Worm (Caenorhabditis elegans): ENCODE data around the gene clec-195.
A peak's percentile ranks its signal among the peaks of the same experiment; 100 is the strongest.

clec-195 gene

ce11 chrIV:17045691-17046090 is at the start of gene clec-195:
Gene clec-195 (minus strand): TSS chrIV:17045791.
- TF ChIP-seq alr-1 (tag; optimal IDR thresholded peaks at IDR 0.05), result no peak
- no peak for TF ChIP-seq ztf-11 (tag; optimal IDR thresholded peaks at IDR 0.05)
- no peak for TF ChIP-seq ama-1 (optimal IDR thresholded peaks at IDR 0.05)
- no peak for TF ChIP-seq skn-1 (tag; optimal IDR thresholded peaks at IDR 0.05)

- TF ChIP-seq sem-4 (tag; optimal IDR thresholded peaks at IDR 0.05) (no peak), C34F6.9 (tag; optimal IDR thresholded peaks at IDR 0.05) (no peak), fos-1 (tag; optimal IDR thresholded peaks at IDR 0.05) (peak; percentile 14), lsy-2 (tag; optimal IDR thresholded peaks at IDR 0.05) (no peak), elt-1 (tag; optimal IDR thresholded peaks at IDR 0.05) (no peak), aly-2 (tag; optimal IDR thresholded peaks at IDR 0.05) (no peak)
Observed at ce11 chrIV:17093701-17094100, 48.1 kb upstream of the clec-195 start, which contains the start of gene Y116A8C.29. Gene Y116A8C.29 (plus strand): TSS chrIV:17094028.

- no peak for TF ChIP-seq ZK546.5 (tag; optimal IDR thresholded peaks at IDR 0.05)
- TF ChIP-seq mab-5 (tag; optimal IDR thresholded peaks at IDR 0.05), result no peak
- TF ChIP-seq ama-1 (optimal IDR thresholded peaks at IDR 0.05), result peak; percentile 52
- TF ChIP-seq C34F6.9 (tag; optimal IDR thresholded peaks at IDR 0.05), result no peak
Observed at ce11 chrIV:17088849-17089248, 43.3 kb upstream of the clec-195 start, which contains the start of gene Y116A8C.43. Gene Y116A8C.43 (plus strand): TSS chrIV:17088851.

DNA sequence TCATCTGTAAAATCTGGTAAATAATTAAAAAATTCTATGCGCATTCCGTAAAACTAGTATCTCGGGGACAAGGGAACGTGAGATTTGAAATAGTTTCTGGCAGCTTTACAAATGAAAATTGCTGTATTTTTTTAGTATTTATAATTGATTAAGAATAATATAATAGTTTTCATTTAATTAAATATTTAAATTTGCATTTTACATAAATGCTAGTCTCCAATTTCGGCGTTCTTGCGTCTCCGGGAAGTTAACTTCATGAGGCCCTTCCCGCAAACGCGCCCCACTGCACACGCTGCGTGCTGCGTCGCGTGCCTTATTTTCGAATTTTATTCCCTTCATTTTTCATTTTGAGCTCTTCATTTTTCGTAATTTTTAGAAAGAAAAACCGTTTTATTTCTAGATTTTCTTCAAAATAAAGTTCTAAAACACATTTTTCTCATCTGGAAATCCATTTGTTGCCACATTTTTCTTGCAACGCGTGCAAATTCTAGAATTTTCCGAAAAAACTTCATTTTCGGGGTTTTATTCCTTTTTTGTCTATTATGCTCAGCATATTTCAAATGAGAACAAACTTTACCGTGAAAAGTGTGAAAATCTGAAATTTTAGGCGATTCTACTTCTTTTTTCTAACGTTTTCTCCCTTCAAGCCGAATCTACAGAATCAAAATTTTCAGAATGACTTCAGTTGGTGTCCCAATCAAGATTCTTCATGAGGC is 42.0 kb upstream of the clec-195 start, which contains the start of the genes snx-13 and snr-1:
Gene snx-13 (minus strand): TSS at position 55 of the 716 bp plus-strand sequence.
Gene snr-1 (plus strand): TSS at position 666 of the 716 bp plus-strand sequence.
- peak; percentile 80 for TF ChIP-seq C34F6.9 (tag; optimal IDR thresholded peaks at IDR 0.05)
- no peak for TF ChIP-seq lin-39 (tag; optimal IDR thresholded peaks at IDR 0.05)
- no peak for TF ChIP-seq ama-1 (optimal IDR thresholded peaks at IDR 0.05)
- TF ChIP-seq mdl-1 (tag; optimal IDR thresholded peaks at IDR 0.05), result peak in 1 of 2 experiments; percentile 61
- TF ChIP-seq ceh-16 (tag; optimal IDR thresholded peaks at IDR 0.05), result no peak
- peak; percentile 87 for TF ChIP-seq lin-13 (GFP tag; optimal IDR thresholded peaks at IDR 0.05)
- peak; percentile 46 to 82 for TF ChIP-seq lsy-2 (tag; optimal IDR thresholded peaks at IDR 0.05)
- TF ChIP-seq skn-1 (tag; optimal IDR thresholded peaks at IDR 0.05), result no peak
- peak; percentile 24 for TF ChIP-seq ZK546.5 (tag; optimal IDR thresholded peaks at IDR 0.05)
- peak; percentile 3 for TF ChIP-seq blmp-1 (tag; optimal IDR thresholded peaks at IDR 0.05; ENCODE audit: insufficient read depth)
- peak; percentile 41 for TF ChIP-seq Y55F3AM.14 (GFP tag; optimal IDR thresholded peaks at IDR 0.05)
- TF ChIP-seq nhr-6 (tag; optimal IDR thresholded peaks at IDR 0.05), result no peak
- TF ChIP-seq nhr-25 (tag; optimal IDR thresholded peaks at IDR 0.05), result peak; percentile 66
- no peak for TF ChIP-seq elt-1 (tag; optimal IDR thresholded peaks at IDR 0.05)
- peak; percentile 80 for TF ChIP-seq unc-55 (GFP tag; optimal IDR thresholded peaks at IDR 0.05)
- TF ChIP-seq nhr-77 (tag; optimal IDR thresholded peaks at IDR 0.05), result no peak
- TF ChIP-seq unc-62 (GFP tag; optimal IDR thresholded peaks at IDR 0.05), result no peak
- TF ChIP-seq aly-2 (tag; optimal IDR thresholded peaks at IDR 0.05), result no peak
- no peak for TF ChIP-seq ztf-1 (GFP tag; conservative IDR thresholded peaks at IDR 0.05)
- TF ChIP-seq nhr-23 (tag; optimal IDR thresholded peaks at IDR 0.05), result no peak
- TF ChIP-seq nhr-10 (tag; optimal IDR thresholded peaks at IDR 0.05), result no peak
- no peak for TF ChIP-seq R02D3.7 (tag; optimal IDR thresholded peaks at IDR 0.05)
- TF ChIP-seq F13H6.1 (tag; optimal IDR thresholded peaks at IDR 0.05), result peak; percentile 75
- peak; percentile 32 for TF ChIP-seq sem-4 (tag; optimal IDR thresholded peaks at IDR 0.05)
- TF ChIP-seq ztf-4 (tag; optimal IDR thresholded peaks at IDR 0.05), result peak; percentile 68
- peak; percentile 71 for TF ChIP-seq nhr-21 (tag; optimal IDR thresholded peaks at IDR 0.05)
- TF ChIP-seq snpc-4 (tag; optimal IDR thresholded peaks at IDR 0.05), result peak; percentile 61
- no peak for TF ChIP-seq zag-1 (tag; optimal IDR thresholded peaks at IDR 0.05)
- TF ChIP-seq gmeb-1 (tag; optimal IDR thresholded peaks at IDR 0.05), result peak; percentile 53
- TF ChIP-seq ztf-11 (tag; optimal IDR thresholded peaks at IDR 0.05), result no peak
- peak; percentile 63 for TF ChIP-seq ceh-82 (tag; optimal IDR thresholded peaks at IDR 0.05)
- no peak for TF ChIP-seq nhr-11 (tag; optimal IDR thresholded peaks at IDR 0.05)
- TF ChIP-seq fos-1 (tag; optimal IDR thresholded peaks at IDR 0.05), result peak; percentile 57
- TF ChIP-seq crh-2 (tag; optimal IDR thresholded peaks at IDR 0.05), result peak; percentile 59
- no peak for TF ChIP-seq nhr-12 (tag; optimal IDR thresholded peaks at IDR 0.05)
- no peak for TF ChIP-seq elt-3 (tag; optimal IDR thresholded peaks at IDR 0.05)
- peak; percentile 71 for TF ChIP-seq lin-11 (tag; optimal IDR thresholded peaks at IDR 0.05)
- peak; percentile 90 for TF ChIP-seq sma-3 (GFP tag; optimal IDR thresholded peaks at IDR 0.05)
- TF ChIP-seq mbf-1 (tag; optimal IDR thresholded peaks at IDR 0.05), result no peak
- TF ChIP-seq nhr-129 (tag; optimal IDR thresholded peaks at IDR 0.05), result peak; percentile 31

All from whole organism, L2 larva.